Fruit fly (Drosophila melanogaster): ENCODE measurements around the gene CG7135.

Gene CG7135

dm6 chrX:18092810-18093222 is 10.6 kb upstream of the CG7135 start, which contains the start of gene RhoGAP16F (continued):
- peak; percentile 65 for TF ChIP-seq net (GFP tag; optimal IDR thresholded peaks at IDR 0.05)
- TF ChIP-seq topi (GFP tag; optimal IDR thresholded peaks at IDR 0.05), result peak; percentile 87
- TF ChIP-seq CG6808 (GFP tag; optimal IDR thresholded peaks at IDR 0.05), result peak; percentile 65
- TF ChIP-seq dsx (GFP tag; optimal IDR thresholded peaks at IDR 0.05; ENCODE audit: poor library complexity, severe bottlenecking), result peak; percentile 65
- TF ChIP-seq Smox (GFP tag; optimal IDR thresholded peaks at IDR 0.05), result peak; percentile 87
- TF ChIP-seq CG8319 (GFP tag; optimal IDR thresholded peaks at IDR 0.05), result peak; percentile 68
- TF ChIP-seq Gug (GFP tag; IDR thresholded peaks at IDR 0.05), result peak; percentile 71
- peak; percentile 77 for TF ChIP-seq CG8119 (GFP tag; IDR thresholded peaks at IDR 0.05)
- TF ChIP-seq esn (GFP tag; optimal IDR thresholded peaks at IDR 0.05), result peak; percentile 87
- TF ChIP-seq lz (GFP tag; optimal IDR thresholded peaks at IDR 0.05), result peak; percentile 88
- TF ChIP-seq eg (GFP tag; IDR thresholded peaks at IDR 0.05), result peak; percentile 65
- peak; percentile 40 for TF ChIP-seq Eip93F (GFP tag; optimal IDR thresholded peaks at IDR 0.05)
- peak; percentile 71 for TF ChIP-seq CG11902 (GFP tag; optimal IDR thresholded peaks at IDR 0.05)
- TF ChIP-seq cyc (GFP tag; optimal IDR thresholded peaks at IDR 0.05), result peak; percentile 85
- TF ChIP-seq Hr39 (GFP tag; optimal IDR thresholded peaks at IDR 0.05), result peak; percentile 82
- TF ChIP-seq ss (GFP tag; optimal IDR thresholded peaks at IDR 0.05), result peak; percentile 38 to 71
- TF ChIP-seq Eip78C (GFP tag), result peak; percentile 90
- TF ChIP-seq svp (GFP tag), result peak; percentile 90
- TF ChIP-seq Hr38 (GFP tag; optimal IDR thresholded peaks at IDR 0.05), result no peak
- TF ChIP-seq CG34406 (GFP tag; optimal IDR thresholded peaks at IDR 0.05), result peak; percentile 81
- TF ChIP-seq spab (GFP tag; optimal IDR thresholded peaks at IDR 0.05), result peak; percentile 41
- peak; percentile 63 for TF ChIP-seq Lpt (GFP tag; optimal IDR thresholded peaks at IDR 0.05)
- TF ChIP-seq achi (GFP tag; optimal IDR thresholded peaks at IDR 0.05), result peak; percentile 82
- TF ChIP-seq salr (GFP tag; optimal IDR thresholded peaks at IDR 0.05), result peak; percentile 36 to 50
- TF ChIP-seq acj6 (GFP tag; optimal IDR thresholded peaks at IDR 0.05), result peak; percentile 77
- TF ChIP-seq Ets96B (tag; optimal IDR thresholded peaks at IDR 0.05), result peak; percentile 72

DNA sequence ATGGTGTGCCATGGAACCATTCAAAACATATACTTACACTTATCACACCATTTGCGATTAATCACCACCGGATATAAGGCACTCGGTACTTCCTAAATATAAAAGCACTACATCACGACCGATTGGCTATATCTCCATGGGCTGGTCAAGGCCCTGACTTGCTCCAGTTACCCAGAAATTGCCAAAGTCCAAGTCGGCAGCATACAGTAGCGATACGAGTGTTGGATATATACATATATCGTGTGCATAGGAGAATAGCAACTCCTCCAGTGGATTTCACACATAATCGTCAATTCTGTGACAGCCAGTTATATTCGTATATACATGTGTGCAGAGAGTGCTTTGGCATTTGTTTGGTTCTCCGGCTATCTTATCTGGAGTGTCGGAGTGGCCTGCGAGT is 9.3 kb upstream of the CG7135 start:
- TF ChIP-seq Eip78C (GFP tag) (peak; percentile 24), eg (GFP tag; IDR thresholded peaks at IDR 0.05) (no peak)

dm6 chrX:18094747-18095352 is 8.6 kb upstream of the CG7135 start:
- peak; percentile 34 for TF ChIP-seq net (GFP tag; optimal IDR thresholded peaks at IDR 0.05)
- TF ChIP-seq Lpt (GFP tag; optimal IDR thresholded peaks at IDR 0.05), result peak; percentile 33
- TF ChIP-seq Eip75B (GFP tag; optimal IDR thresholded peaks at IDR 0.05), result peak; percentile 29
- peak; percentile 44 for TF ChIP-seq fd59A (GFP tag; optimal IDR thresholded peaks at IDR 0.05)
- peak; percentile 66 for TF ChIP-seq Eip78C (GFP tag)
- peak; percentile 49 for TF ChIP-seq CG6276 (GFP tag; optimal IDR thresholded peaks at IDR 0.05)
- TF ChIP-seq fd85E (GFP tag; optimal IDR thresholded peaks at IDR 0.05), result no peak
- TF ChIP-seq vri (GFP tag; optimal IDR thresholded peaks at IDR 0.05), result no peak
- no peak for TF ChIP-seq Met (GFP tag; optimal IDR thresholded peaks at IDR 0.05)
- no peak for TF ChIP-seq fkh (GFP tag; optimal IDR thresholded peaks at IDR 0.05)
- peak; percentile 31 for TF ChIP-seq CG7368 (GFP tag; optimal IDR thresholded peaks at IDR 0.05)
- peak; percentile 56 for TF ChIP-seq CG6808 (GFP tag; optimal IDR thresholded peaks at IDR 0.05)
- no peak for TF ChIP-seq Eip93F (GFP tag; optimal IDR thresholded peaks at IDR 0.05)
- TF ChIP-seq Smox (GFP tag; optimal IDR thresholded peaks at IDR 0.05), result peak; percentile 10
- peak; percentile 42; the same call in 1 of the 3 replicates for TF ChIP-seq eg (GFP tag; IDR thresholded peaks at IDR 0.05)
- peak; percentile 22 for TF ChIP-seq topi (GFP tag; optimal IDR thresholded peaks at IDR 0.05)
- TF ChIP-seq CG6792 (GFP tag; optimal IDR thresholded peaks at IDR 0.05), result peak; percentile 46
- TF ChIP-seq Blimp-1 (GFP tag; optimal IDR thresholded peaks at IDR 0.05), result no peak
- no peak for TF ChIP-seq CG6854 (GFP tag; optimal IDR thresholded peaks at IDR 0.05)
- peak; percentile 53 for TF ChIP-seq CG10669 (GFP tag; optimal IDR thresholded peaks at IDR 0.05)
- TF ChIP-seq Hr38 (GFP tag; optimal IDR thresholded peaks at IDR 0.05), result no peak
- TF ChIP-seq CG11902 (GFP tag; optimal IDR thresholded peaks at IDR 0.05), result peak; percentile 6
- peak in 1 of 2 experiments; percentile 14 for TF ChIP-seq salr (GFP tag; optimal IDR thresholded peaks at IDR 0.05)
- peak; percentile 51 for TF ChIP-seq esn (GFP tag; optimal IDR thresholded peaks at IDR 0.05)
- no peak for TF ChIP-seq dac (GFP tag; optimal IDR thresholded peaks at IDR 0.05)
- TF ChIP-seq CG6163 (GFP tag; IDR thresholded peaks at IDR 0.05), result peak; percentile 53; the same call in 2 of the 3 replicates
- TF ChIP-seq achi (GFP tag; optimal IDR thresholded peaks at IDR 0.05), result peak; percentile 55
- TF ChIP-seq Hr39 (GFP tag; optimal IDR thresholded peaks at IDR 0.05), result no peak
- peak; percentile 65 for TF ChIP-seq CG15336 (GFP tag; IDR thresholded peaks at IDR 0.05)
- TF ChIP-seq Gug (GFP tag; IDR thresholded peaks at IDR 0.05), result peak; percentile 40; the same call in 1 of the 2 replicates
- no peak for TF ChIP-seq Sox15 (GFP tag; optimal IDR thresholded peaks at IDR 0.05)
- peak; percentile 51 for TF ChIP-seq Ets96B (tag; optimal IDR thresholded peaks at IDR 0.05)
- peak; percentile 68 for TF ChIP-seq CG8119 (GFP tag; IDR thresholded peaks at IDR 0.05)
- TF ChIP-seq Sox102F (GFP tag; optimal IDR thresholded peaks at IDR 0.05), result peak; percentile 13
- TF ChIP-seq dsx (GFP tag; optimal IDR thresholded peaks at IDR 0.05; ENCODE audit: poor library complexity, severe bottlenecking), result no peak
- peak; percentile 61 for TF ChIP-seq svp (GFP tag)

All from whole organism, prepupa.